Worm (Caenorhabditis elegans) whole organism, early embryonic: ENCODE results near the gene hxk-3.

Experiments
- B0310.2 ChIP-seq: sonication (generic microtip); optimal IDR thresholded peaks from 2 replicates; lab custom pipeline; 2016; ENCODE audit warnings: mild to moderate bottlenecking, missing genetic modification characterization, missing compliant biosample characterization
- F13C5.2 ChIP-seq: sonication (generic microtip); optimal IDR thresholded peaks from 2 replicates; lab custom pipeline; 2017; ENCODE audit warnings: mild to moderate bottlenecking, missing genetic modification characterization, inconsistent platforms, missing compliant biosample characterization
- aly-1 ChIP-seq: sonication (generic microtip); optimal IDR thresholded peaks from 2 replicates; lab custom pipeline; 2016; ENCODE audit warnings: missing genetic modification characterization, missing compliant biosample characterization
- ama-1 ChIP-seq: fragments of 150-350 bp; optimal IDR thresholded peaks from 2 replicates; lab custom pipeline; 2014
- ceh-13 ChIP-seq: fragments of 200-800 bp; sonication (Bioruptor generic); optimal IDR thresholded peaks from 2 replicates; lab custom pipeline; 2018; ENCODE audit warnings: mild to moderate bottlenecking, missing genetic modification characterization, missing compliant biosample characterization
- ceh-36 ChIP-seq: sonication (generic microtip); optimal IDR thresholded peaks from 2 replicates; lab custom pipeline; 2016; ENCODE audit warnings: missing genetic modification characterization, inconsistent platforms, missing compliant biosample characterization
- ets-7 ChIP-seq: sonication (generic microtip); optimal IDR thresholded peaks from 2 replicates; lab custom pipeline; 2016; ENCODE audit warnings: missing genotype, missing genetic modification characterization, missing compliant biosample characterization
- flt-1 ChIP-seq: fragments of 200-800 bp; sonication (Bioruptor generic); IDR thresholded peaks from 2 replicates; pipeline ENCODE4 v1.3.6; 2022; ENCODE audit warnings: missing genetic modification characterization, missing compliant biosample characterization
- hmbx-1 ChIP-seq: sonication (generic microtip); optimal IDR thresholded peaks from 2 replicates; lab custom pipeline; 2016; ENCODE audit warnings: mild to moderate bottlenecking, missing genetic modification characterization, missing compliant biosample characterization
- hmg-4 ChIP-seq: fragments of 200-800 bp; sonication (Bioruptor generic); optimal IDR thresholded peaks from 2 replicates; lab custom pipeline; 2018; ENCODE audit warnings: mild to moderate bottlenecking, missing genetic modification characterization, missing compliant biosample characterization
- hnd-1 ChIP-seq: sonication (generic microtip); optimal IDR thresholded peaks from 2 replicates; lab custom pipeline; 2016; ENCODE audit warnings: missing genetic modification characterization, missing compliant biosample characterization
- pes-1 ChIP-seq: fragments of 200-800 bp; sonication (Bioruptor generic); IDR thresholded peaks from 2 replicates; pipeline ENCODE4 v1.3.6; 2022; ENCODE audit warnings: missing genetic modification reagents, missing genetic modification characterization, missing compliant biosample characterization
- scrt-1 ChIP-seq: fragments of 200-800 bp; sonication (Bioruptor generic); IDR thresholded peaks from 2 replicates; pipeline ENCODE4 v1.3.6; 2022; ENCODE audit warnings: missing genetic modification characterization, missing compliant biosample characterization
- sea-1 ChIP-seq: fragments of 200-800 bp; sonication (Bioruptor generic); conservative IDR thresholded peaks from 2 replicates; pipeline ENCODE4 v1.3.6; 2022; ENCODE audit warnings: missing genetic modification characterization, missing compliant biosample characterization
- tbx-11 ChIP-seq: fragments of 200-800 bp; sonication (Bioruptor generic); IDR thresholded peaks from 2 replicates; pipeline ENCODE4 v1.3.6; 2022; ENCODE audit warnings: missing genetic modification characterization, missing compliant biosample characterization
- tbx-37 ChIP-seq: fragments of 200-800 bp; sonication (Bioruptor generic); conservative IDR thresholded peaks from 2 replicates; pipeline ENCODE4 v1.3.6; 2022; ENCODE audit warnings: missing genetic modification reagents, missing genetic modification characterization, missing compliant biosample characterization
- tra-4 ChIP-seq: sonication (generic microtip); optimal IDR thresholded peaks from 2 replicates; lab custom pipeline; 2017; ENCODE audit warnings: missing genetic modification characterization, missing compliant biosample characterization

hxk-3 gene

ce11 chrIV:1514415-1514814, 17.0 kb downstream of the hxk-3 start:
- TF ChIP-seq ceh-13 (no peak), tbx-37 (GFP tag; lab: Robert Waterston, UW) (no peak), ceh-36 (no peak), F13C5.2 (no peak), hmbx-1 (no peak), hnd-1 (no peak), sea-1 (GFP tag; lab: Robert Waterston, UW) (peak; percentile 66; the same call in 1 of the 2 replicates), B0310.2 (tag; lab: Kevin White, UChicago) (no peak), ets-7 (tag; lab: Kevin White, UChicago) (no peak), hmg-4 (GFP tag; lab: Kevin White, UChicago) (no peak), ama-1 (no peak), pes-1 (GFP tag; lab: Robert Waterston, UW) (peak; percentile 69), tra-4 (tag; lab: Kevin White, UChicago) (no peak), flt-1 (GFP tag; lab: Robert Waterston, UW) (peak; percentile 51), aly-1 (tag; lab: Kevin White, UChicago) (no peak), tbx-11 (GFP tag; lab: Robert Waterston, UW) (peak; percentile 72), scrt-1 (GFP tag; lab: Robert Waterston, UW) (0 out of 2 replicates have a peak, but pooled peaks have one; percentile 56)

ce11 chrIV:1515891-1516290, 18.5 kb downstream of the hxk-3 start:
- no peak for TF ChIP-seq tra-4 (tag; lab: Kevin White, UChicago)
- no peak for TF ChIP-seq flt-1 (GFP tag; lab: Robert Waterston, UW)
- TF ChIP-seq F13C5.2 = no peak
- TF ChIP-seq tbx-37 (GFP tag; lab: Robert Waterston, UW) = no peak
- TF ChIP-seq B0310.2 (tag; lab: Kevin White, UChicago) = no peak
- no peak for TF ChIP-seq hnd-1
- TF ChIP-seq sea-1 (GFP tag; lab: Robert Waterston, UW) = no peak
- TF ChIP-seq ceh-13 = no peak
- TF ChIP-seq hmg-4 (GFP tag; lab: Kevin White, UChicago) = no peak
- no peak for TF ChIP-seq ets-7 (tag; lab: Kevin White, UChicago)
- TF ChIP-seq ama-1 = no peak
- no peak for TF ChIP-seq tbx-11 (GFP tag; lab: Robert Waterston, UW)
- TF ChIP-seq scrt-1 (GFP tag; lab: Robert Waterston, UW) = no peak
- TF ChIP-seq aly-1 (tag; lab: Kevin White, UChicago) = no peak
- TF ChIP-seq hmbx-1 = no peak

DNA sequence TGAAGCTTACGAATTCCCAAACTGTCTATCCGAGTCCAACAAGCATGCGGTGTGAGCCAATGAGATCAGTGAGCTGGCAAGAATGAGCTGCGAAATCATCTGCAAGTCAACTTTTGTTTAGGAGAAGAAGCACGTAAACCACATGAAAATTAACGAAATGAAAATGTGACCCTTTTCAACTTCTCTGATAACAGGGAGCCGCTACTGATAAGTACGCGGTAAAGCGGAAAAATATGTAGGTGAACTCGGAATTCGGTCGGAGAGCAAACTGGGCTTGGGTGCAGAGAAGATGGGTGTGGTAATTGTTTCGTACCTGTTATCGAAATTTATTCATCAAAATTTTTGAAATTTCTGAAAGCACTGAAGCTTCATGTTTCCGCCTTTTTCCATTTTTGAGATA, 19.1 kb downstream of the hxk-3 start, which contains the start of gene clec-172:
Gene clec-172, minus strand, starts transcription at position 101 of the 400 bp plus-strand sequence.
- no peak for TF ChIP-seq B0310.2 (tag; lab: Kevin White, UChicago)
- TF ChIP-seq sea-1 (GFP tag; lab: Robert Waterston, UW) = no peak
- no peak for TF ChIP-seq hmbx-1
- TF ChIP-seq ceh-36 = no peak
- TF ChIP-seq ceh-13 = no peak
- no peak for TF ChIP-seq ama-1
- no peak for TF ChIP-seq scrt-1 (GFP tag; lab: Robert Waterston, UW)
- no peak for TF ChIP-seq tbx-11 (GFP tag; lab: Robert Waterston, UW)
- TF ChIP-seq tbx-37 (GFP tag; lab: Robert Waterston, UW) = no peak
- no peak for TF ChIP-seq ets-7 (tag; lab: Kevin White, UChicago)

DNA sequence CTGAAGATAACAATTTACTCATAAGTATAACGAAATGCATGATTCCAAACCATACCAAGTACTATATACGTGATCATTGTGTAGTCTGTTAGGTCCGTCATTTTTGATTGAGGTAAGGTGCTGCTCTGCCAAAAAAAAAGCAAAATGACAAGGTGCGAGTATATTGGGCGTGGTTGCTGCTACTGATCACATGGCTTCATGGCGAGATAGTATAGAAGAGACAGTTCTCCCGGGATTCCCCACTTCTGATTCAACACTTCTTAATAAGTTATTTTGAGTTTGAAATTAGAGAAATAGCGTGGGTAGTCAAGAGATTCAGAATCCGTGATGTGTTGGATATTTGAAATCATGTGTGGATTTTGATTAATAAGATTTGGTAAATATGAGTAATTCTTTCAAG, 23.8 kb downstream of the hxk-3 start, which contains the start of gene K03H6.4:
Gene K03H6.4, minus strand, starts transcription at position 101 of the 400 bp plus-strand sequence.
- TF ChIP-seq ceh-36 (no peak), pes-1 (GFP tag; lab: Robert Waterston, UW) (no peak), tra-4 (tag; lab: Kevin White, UChicago) (no peak), tbx-37 (GFP tag; lab: Robert Waterston, UW) (no peak), hmbx-1 (no peak), aly-1 (tag; lab: Kevin White, UChicago) (no peak), B0310.2 (tag; lab: Kevin White, UChicago) (no peak), scrt-1 (GFP tag; lab: Robert Waterston, UW) (no peak), hmg-4 (GFP tag; lab: Kevin White, UChicago) (no peak), sea-1 (GFP tag; lab: Robert Waterston, UW) (no peak), hnd-1 (no peak), flt-1 (GFP tag; lab: Robert Waterston, UW) (no peak), ceh-13 (no peak), tbx-11 (GFP tag; lab: Robert Waterston, UW) (no peak), ets-7 (tag; lab: Kevin White, UChicago) (no peak), ama-1 (no peak), F13C5.2 (no peak)

ce11 chrIV:1522358-1522757, 24.9 kb downstream of the hxk-3 start:
- TF ChIP-seq sea-1 (GFP tag; lab: Robert Waterston, UW) = no peak
- TF ChIP-seq ceh-13 = no peak
- no peak for TF ChIP-seq aly-1 (tag; lab: Kevin White, UChicago)
- TF ChIP-seq tbx-37 (GFP tag; lab: Robert Waterston, UW) = no peak
- TF ChIP-seq hmbx-1 = no peak
- TF ChIP-seq F13C5.2 = no peak
- no peak for TF ChIP-seq ama-1
- TF ChIP-seq flt-1 (GFP tag; lab: Robert Waterston, UW) = no peak
- TF ChIP-seq scrt-1 (GFP tag; lab: Robert Waterston, UW) = no peak

DNA sequence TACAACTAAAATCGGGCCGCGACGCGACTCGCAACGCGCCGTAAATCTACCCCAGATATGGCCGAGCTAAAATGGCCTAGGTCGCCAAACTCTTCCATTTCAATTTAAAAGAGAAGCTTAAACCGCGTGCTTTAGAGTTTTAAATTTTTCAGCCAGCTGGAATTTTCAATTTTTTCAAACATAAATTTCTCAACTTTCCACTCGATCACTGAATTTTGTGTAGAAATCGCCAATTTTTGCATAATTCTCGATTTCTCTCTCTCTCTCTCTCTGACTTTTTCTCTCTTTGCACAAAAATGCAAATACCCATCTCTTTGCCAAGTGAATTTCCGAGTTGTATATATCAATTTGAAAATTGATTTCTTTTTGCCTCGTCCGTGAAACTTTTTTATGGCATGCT, 26.0 kb downstream of the hxk-3 start, which contains the start of gene K03H6.1:
Gene K03H6.1, plus strand, starts transcription at position 301 of the 400 bp plus-strand sequence.
- TF ChIP-seq hnd-1 = no peak
- no peak for TF ChIP-seq ets-7 (tag; lab: Kevin White, UChicago)
- TF ChIP-seq tbx-37 (GFP tag; lab: Robert Waterston, UW) = no peak
- no peak for TF ChIP-seq B0310.2 (tag; lab: Kevin White, UChicago)
- no peak for TF ChIP-seq pes-1 (GFP tag; lab: Robert Waterston, UW)
- no peak for TF ChIP-seq tra-4 (tag; lab: Kevin White, UChicago)

- TF ChIP-seq ceh-36 = no peak
- TF ChIP-seq ets-7 (tag; lab: Kevin White, UChicago) = no peak
- no peak for TF ChIP-seq F13C5.2
- TF ChIP-seq tbx-37 (GFP tag; lab: Robert Waterston, UW) = no peak
- no peak for TF ChIP-seq hmg-4 (GFP tag; lab: Kevin White, UChicago)
- TF ChIP-seq scrt-1 (GFP tag; lab: Robert Waterston, UW) = no peak
- no peak for TF ChIP-seq ama-1
- TF ChIP-seq hnd-1 = no peak
- no peak for TF ChIP-seq tbx-11 (GFP tag; lab: Robert Waterston, UW)
- no peak for TF ChIP-seq hmbx-1
- no peak for TF ChIP-seq sea-1 (GFP tag; lab: Robert Waterston, UW)
- TF ChIP-seq aly-1 (tag; lab: Kevin White, UChicago) = no peak
Measured at ce11 chrIV:1536316-1536715, 38.9 kb downstream of the hxk-3 start, which contains the start of gene K03H6.5. Gene K03H6.5, minus strand, starts transcription at chrIV:1536416.
